Worm (Caenorhabditis elegans) whole organism, young adult: ENCODE results near the gene srw-51.

ENCODE experiments used
- ccch-3 ChIP-seq: fragments of 200-800 bp; sonication (Bioruptor generic); optimal IDR thresholded peaks from 2 replicates; lab custom pipeline; 2018; ENCODE audit warnings: mild to moderate bottlenecking, missing genetic modification characterization, missing compliant biosample characterization
- egl-44 ChIP-seq: fragments of 200-800 bp; sonication (Bioruptor generic); IDR thresholded peaks from 2 replicates; pipeline ENCODE4 v1.3.6; 2022; ENCODE audit warnings: missing genetic modification reagents, missing genetic modification characterization, missing compliant biosample characterization
- lin-54 ChIP-seq: fragments of 200-800 bp; sonication (Bioruptor generic); optimal IDR thresholded peaks from 2 replicates; lab custom pipeline; 2018; ENCODE audit warnings: mild to moderate bottlenecking, missing genetic modification characterization, missing compliant biosample characterization
- lsl-1 ChIP-seq: fragments of 200-800 bp; sonication (Bioruptor generic); optimal IDR thresholded peaks from 2 replicates; lab custom pipeline; 2018; ENCODE audit warnings: mild to moderate bottlenecking, missing genetic modification characterization, moderate library complexity, missing compliant biosample characterization
- pha-4 ChIP-seq: fragments of 150-350 bp; sonication (generic microtip); optimal IDR thresholded peaks from 2 replicates; lab custom pipeline; 2014; ENCODE audit warnings: missing biosample characterization, missing genetic modification reagents, missing genetic modification characterization
- repo-1 ChIP-seq: sonication (generic microtip); optimal IDR thresholded peaks from 2 replicates; lab custom pipeline; 2017; ENCODE audit warnings: mild to moderate bottlenecking, missing genetic modification characterization, missing compliant biosample characterization
- unc-62 ChIP-seq: fragments of 150-350 bp; optimal IDR thresholded peaks from 2 replicates; lab custom pipeline; 2014; ENCODE audit warnings: missing biosample characterization, missing genetic modification reagents, missing genetic modification characterization

ce11 chrV:17151292-17151691 lies 19.4 kb downstream of the srw-51 start:
- TF ChIP-seq repo-1 = no peak
- TF ChIP-seq unc-62 = no peak
- no peak for TF ChIP-seq pha-4 (tag; lab: Kevin White, UChicago)
- no peak for TF ChIP-seq ccch-3 (GFP tag; lab: Kevin White, UChicago)
- TF ChIP-seq egl-44 (GFP tag; lab: Robert Waterston, UW) = no peak
- no peak for TF ChIP-seq lin-54 (GFP tag; lab: Kevin White, UChicago)
- no peak for TF ChIP-seq lsl-1
